Fruit fly (Drosophila melanogaster) whole organism: ENCODE data around the gene CG13074.

ENCODE experiments used
- CG8478 ChIP-seq: fragments of >200 bp; optimal IDR thresholded peaks from 2 replicates; lab custom pipeline; 2018; ENCODE audit warnings: inconsistent platforms
- Dll ChIP-seq: fragments of >200 bp; optimal IDR thresholded peaks from 2 replicates; lab custom pipeline; 2017
- EcR ChIP-seq, 2 experiments: fragments of >200 bp; optimal IDR thresholded peaks; 2 replicates each; lab custom pipeline; 2017; ENCODE audit warnings: missing biosample characterization in 2 of 2, missing genetic modification characterization in 2 of 2, missing genetic modification reagents in 2 of 2
- pan ChIP-seq: fragments of >200 bp; optimal IDR thresholded peaks from 2 replicates; lab custom pipeline; 2017
- psq ChIP-seq: fragments of >200 bp; optimal IDR thresholded peaks from 2 replicates; lab custom pipeline; 2017
- usp ChIP-seq: fragments of >200 bp; optimal IDR thresholded peaks from 2 replicates; lab custom pipeline; 2017; ENCODE audit warnings: missing biosample characterization, missing genetic modification characterization, mixed read lengths

CG13074 gene

DNA sequence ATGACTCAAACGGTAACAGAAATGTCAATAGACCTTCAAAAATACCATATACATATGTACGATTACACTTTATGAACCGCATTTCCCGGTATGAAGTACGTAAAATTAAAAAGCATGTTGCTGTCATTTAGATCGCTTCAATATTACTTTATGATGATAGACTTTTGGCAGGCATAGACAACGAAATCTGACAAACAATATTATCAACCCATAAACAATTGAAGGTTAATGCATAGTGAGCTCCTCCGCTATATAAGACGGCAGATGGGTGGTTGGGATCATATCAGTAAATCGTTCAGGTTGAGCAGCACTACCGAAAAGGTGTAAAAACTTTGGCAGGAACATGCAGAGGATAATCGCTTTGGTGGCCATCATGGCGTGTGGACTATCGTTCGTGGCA is 13.6 kb downstream of the CG13074 start, which contains the start of gene CG13075:
CG13075 (plus strand) TSS at position 301 of the 400 bp plus-strand sequence.
- no peak for TF ChIP-seq EcR (GFP tag; optimal IDR thresholded peaks at IDR 0.05; lab: Kevin White, UChicago)
- no peak for TF ChIP-seq pan
- TF ChIP-seq CG8478 (lab: Kevin White, UChicago): no peak
- no peak for TF ChIP-seq Dll (lab: Kevin White, UChicago)
- no peak for TF ChIP-seq psq (lab: Kevin White, UChicago)
- TF ChIP-seq usp (GFP tag; lab: Kevin White, UChicago): no peak

DNA sequence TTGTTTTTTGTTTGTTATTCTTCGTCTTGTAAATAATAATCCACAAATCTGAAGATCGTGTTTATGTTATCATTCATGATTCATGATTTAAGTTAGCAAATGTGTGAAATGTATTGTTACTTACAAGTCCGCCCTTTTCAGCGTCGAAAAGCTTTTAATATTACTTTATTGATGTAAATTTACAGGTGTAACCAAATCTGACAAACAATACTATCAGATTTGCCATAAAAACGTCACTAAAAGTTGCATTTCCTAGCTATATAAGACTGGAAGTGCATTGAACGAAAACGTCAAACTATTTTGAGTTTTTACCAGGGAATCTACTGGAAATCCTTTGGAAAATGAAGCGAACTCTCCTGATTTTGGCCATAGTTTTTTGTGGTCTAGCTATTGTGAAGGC is 15.0 kb downstream of the CG13074 start, which contains the start of gene CG33258:
CG33258 (plus strand) TSS at position 301 of the 400 bp plus-strand sequence.
- TF ChIP-seq Dll (lab: Kevin White, UChicago): no peak
- TF ChIP-seq CG8478 (lab: Kevin White, UChicago): no peak

DNA sequence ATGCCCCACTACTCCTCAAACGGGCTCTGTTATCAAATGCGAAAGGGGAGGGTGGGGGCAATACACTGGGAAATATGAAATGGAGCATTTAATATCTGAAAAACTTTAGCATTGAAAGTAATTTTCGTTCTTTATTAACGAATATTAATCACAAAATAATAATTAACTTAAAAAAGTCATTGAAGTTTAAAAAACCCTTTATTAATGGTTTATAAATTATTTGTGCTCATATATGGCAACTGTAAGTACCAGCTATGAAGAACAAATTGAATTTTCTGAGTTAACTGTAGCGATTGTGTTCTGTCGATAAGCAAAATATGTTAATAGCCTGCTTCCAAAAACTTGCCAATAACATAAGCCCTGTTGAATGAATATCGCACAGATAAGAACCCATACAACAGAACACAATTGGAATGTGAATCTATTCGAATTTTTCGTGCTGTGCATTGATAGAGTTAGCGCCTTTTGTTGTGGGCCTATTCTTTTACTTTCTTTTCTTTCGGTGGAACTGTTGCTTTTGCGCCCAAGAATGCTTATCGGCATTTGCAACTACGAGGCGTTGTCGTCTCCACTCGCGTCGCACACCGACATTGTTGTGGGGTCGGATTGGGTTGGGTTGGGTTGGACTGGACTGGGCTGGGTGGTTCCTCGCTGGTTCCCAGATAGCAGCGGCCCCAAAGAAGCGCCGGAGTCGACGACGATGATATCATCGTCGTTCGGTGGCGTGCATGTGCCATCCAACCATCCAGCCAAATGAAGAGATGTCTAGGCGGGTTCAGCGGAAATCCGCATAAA is 36.3 kb downstream of the CG13074 start:
- no peak for TF ChIP-seq pan
- no peak for TF ChIP-seq CG8478 (lab: Kevin White, UChicago)
- TF ChIP-seq EcR (GFP tag; optimal IDR thresholded peaks at IDR 0.05; lab: Kevin White, UChicago): no peak
- no peak for TF ChIP-seq Dll (lab: Kevin White, UChicago)
- no peak for TF ChIP-seq usp (GFP tag; lab: Kevin White, UChicago)
- no peak for TF ChIP-seq psq (lab: Kevin White, UChicago)

dm6 chr3L:16056101-16056891 is 41.0 kb downstream of the CG13074 start:
- TF ChIP-seq CG8478 (lab: Kevin White, UChicago): no peak
- TF ChIP-seq EcR (GFP tag; optimal IDR thresholded peaks at IDR 0.05; lab: Kevin White, UChicago): no peak
- TF ChIP-seq Dll (lab: Kevin White, UChicago): no peak
- no peak for TF ChIP-seq psq (lab: Kevin White, UChicago)
- TF ChIP-seq usp (GFP tag; lab: Kevin White, UChicago): no peak
- no peak for TF ChIP-seq pan

DNA sequence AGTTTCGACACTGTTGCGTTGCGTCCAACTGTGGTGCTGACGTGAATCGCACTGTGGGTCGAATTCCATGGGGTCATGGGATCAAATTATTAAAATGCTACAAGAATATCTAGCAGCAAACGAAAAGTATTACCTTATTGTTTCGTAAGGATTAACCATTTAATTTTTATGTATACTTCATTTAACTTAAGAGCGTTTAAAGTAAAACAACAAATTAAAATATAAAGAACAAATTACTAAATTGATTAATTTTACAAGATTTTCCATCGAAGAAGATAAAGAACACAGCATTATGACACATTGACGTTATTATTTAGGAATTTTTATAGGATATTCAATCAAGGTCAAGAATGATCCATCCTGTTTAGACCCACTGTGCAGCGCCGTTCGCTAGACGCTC is 43.2 kb downstream of the CG13074 start:
- no peak for TF ChIP-seq EcR (GFP tag; optimal IDR thresholded peaks at IDR 0.05; lab: Kevin White, UChicago)
- no peak for TF ChIP-seq psq (lab: Kevin White, UChicago)
- TF ChIP-seq pan: no peak
- TF ChIP-seq Dll (lab: Kevin White, UChicago): no peak
- no peak for TF ChIP-seq usp (GFP tag; lab: Kevin White, UChicago)
- no peak for TF ChIP-seq CG8478 (lab: Kevin White, UChicago)

dm6 chr3L:16053026-16053556 is 44.2 kb downstream of the CG13074 start:
- TF ChIP-seq Dll (lab: Kevin White, UChicago) (no peak), pan (no peak), EcR (GFP tag; optimal IDR thresholded peaks at IDR 0.05; lab: Kevin White, UChicago) (no peak), usp (GFP tag; lab: Kevin White, UChicago) (no peak)

DNA sequence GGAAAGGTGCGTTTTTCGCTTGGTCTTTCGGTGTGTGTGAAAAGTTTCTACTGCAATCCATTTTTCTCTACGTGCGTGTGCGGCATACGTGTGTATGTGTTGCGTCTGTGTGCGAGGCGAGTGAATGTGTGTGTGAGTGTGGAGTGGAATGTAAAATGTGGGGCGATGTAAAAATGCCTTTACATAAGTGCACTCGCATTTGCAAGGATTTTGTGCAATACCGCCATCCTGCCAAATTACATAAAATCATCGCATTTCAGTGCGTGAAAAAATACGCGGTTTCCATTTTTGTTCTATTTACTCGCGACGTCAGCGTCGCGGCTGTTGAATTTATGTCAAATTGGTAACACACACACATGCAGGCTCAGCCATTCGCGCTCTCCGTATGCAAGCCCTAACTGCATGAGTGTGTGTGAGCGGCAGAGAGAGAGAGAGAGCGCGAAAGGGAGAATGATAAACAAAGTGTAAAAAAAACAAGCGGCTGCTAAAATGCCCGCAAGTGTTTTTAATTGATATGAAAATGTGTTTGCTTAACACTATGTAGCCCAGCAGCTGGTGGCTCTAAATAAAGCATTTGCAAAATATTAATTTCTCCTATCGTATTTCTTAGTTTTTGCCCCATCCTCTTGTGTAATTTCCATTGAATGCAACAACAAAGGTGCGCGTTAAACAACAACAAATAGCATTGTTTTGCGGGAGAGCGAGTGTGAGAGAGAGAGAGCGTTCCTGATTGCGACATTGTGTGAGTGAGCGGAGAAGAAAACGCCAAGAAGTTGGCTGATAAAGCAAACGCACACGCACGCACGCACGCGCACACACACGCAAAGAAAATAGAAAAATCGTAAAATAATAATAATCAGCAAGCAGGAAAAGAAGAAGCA is 44.9 kb downstream of the CG13074 start:
- TF ChIP-seq Dll (lab: Kevin White, UChicago) (peak; percentile 84), CG8478 (lab: Kevin White, UChicago) (peak; percentile 99), EcR (GFP tag; optimal IDR thresholded peaks at IDR 0.05; lab: Kevin White, UChicago) (no peak), usp (GFP tag; lab: Kevin White, UChicago) (no peak), pan (peak; percentile 66), psq (lab: Kevin White, UChicago) (no peak)

DNA sequence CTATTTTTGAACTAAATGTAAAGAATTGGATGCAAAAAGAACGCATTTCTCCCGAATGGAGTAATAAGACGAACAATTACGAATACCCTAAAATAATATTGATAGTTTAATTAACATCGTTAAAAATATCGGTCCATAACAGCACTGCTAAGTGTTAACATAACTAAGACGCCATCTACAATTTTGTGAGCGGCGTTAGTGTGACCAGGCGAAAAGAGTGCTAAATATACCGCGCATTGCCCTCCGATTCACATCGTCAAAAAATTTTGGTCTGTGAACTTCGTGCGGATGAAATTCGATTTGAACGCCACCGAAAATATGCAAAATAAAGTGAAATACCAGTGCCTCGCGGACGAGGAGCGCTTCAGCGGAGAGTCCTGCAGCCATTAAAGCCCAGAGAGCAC is 45.6 kb downstream of the CG13074 start, which contains the start of gene Mbs:
Mbs (plus strand) TSS at position 241 of the 404 bp plus-strand sequence.
- TF ChIP-seq psq (lab: Kevin White, UChicago) (no peak), pan (no peak), usp (GFP tag; lab: Kevin White, UChicago) (no peak), CG8478 (lab: Kevin White, UChicago) (no peak), EcR (GFP tag; optimal IDR thresholded peaks at IDR 0.05; lab: Kevin White, UChicago) (no peak), Dll (lab: Kevin White, UChicago) (no peak)

DNA sequence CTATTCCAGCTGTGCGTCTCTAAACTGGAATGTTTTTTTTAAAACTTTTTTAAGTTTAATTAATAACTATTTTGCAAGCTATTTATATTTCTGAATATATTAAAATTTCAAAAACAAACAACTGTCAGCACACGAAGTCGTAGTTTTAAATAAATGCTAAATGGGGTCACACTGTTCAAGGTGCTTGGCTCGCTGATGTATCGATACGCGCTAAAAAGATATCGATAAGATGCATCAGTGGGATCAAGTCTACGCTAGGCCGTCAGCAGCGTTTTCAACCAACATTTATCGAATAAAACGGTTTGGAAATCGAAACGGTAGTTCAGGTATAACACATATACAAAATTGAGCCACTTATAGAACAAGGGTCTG is 46.4 kb downstream of the CG13074 start, which contains the start of gene Diap1:
Diap1 (minus strand) TSS at position 148 of the 372 bp plus-strand sequence.
- TF ChIP-seq psq (lab: Kevin White, UChicago) (no peak), CG8478 (lab: Kevin White, UChicago) (no peak), usp (GFP tag; lab: Kevin White, UChicago) (no peak)

DNA sequence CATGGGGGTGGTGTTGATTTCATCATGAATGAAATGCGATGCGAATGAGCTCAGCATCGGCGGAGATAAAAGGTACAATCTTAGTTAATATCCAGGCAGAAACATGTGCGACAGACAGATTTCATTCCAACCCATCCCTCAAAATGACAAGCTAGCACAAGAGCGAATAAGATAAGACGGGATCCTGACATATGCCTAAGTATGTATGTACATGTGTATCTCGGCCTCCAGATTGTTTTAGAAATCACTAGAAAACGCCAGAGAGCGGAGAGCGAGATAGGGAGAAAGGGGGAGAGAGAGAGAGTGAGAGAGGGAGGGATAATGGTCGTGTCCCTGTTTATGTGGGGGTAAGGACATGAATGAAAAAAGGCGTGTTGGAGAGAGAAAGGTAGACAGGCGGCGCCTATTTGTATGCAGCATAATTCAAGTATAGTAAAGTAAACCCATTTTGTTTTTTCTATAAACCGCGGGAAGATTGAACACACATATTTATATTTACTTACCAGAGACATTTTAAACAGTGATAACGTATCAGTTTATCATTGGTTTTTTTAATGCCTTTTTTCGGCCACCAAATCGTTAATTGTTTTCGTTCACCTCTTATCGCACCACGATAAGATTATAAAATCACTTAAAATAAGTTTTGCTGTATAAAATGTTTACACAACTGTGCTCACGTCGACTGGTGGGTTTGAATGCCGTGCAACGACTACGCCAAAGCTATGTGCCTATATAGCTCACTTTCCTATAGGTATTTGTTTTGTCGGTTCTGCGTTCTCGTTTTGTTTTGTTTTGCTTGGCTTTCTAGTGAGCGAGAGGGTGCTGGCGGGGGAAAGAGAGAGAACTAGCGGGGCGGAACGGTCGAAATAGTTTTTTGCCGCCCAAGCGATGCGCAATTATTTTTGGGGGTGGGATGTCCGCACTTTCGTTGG is 47.1 kb downstream of the CG13074 start:
- no peak for TF ChIP-seq EcR (GFP tag; optimal IDR thresholded peaks at IDR 0.05; lab: Kevin White, UChicago)
- TF ChIP-seq psq (lab: Kevin White, UChicago): no peak
- TF ChIP-seq usp (GFP tag; lab: Kevin White, UChicago): no peak
- no peak for TF ChIP-seq Dll (lab: Kevin White, UChicago)
- TF ChIP-seq pan: no peak
- TF ChIP-seq CG8478 (lab: Kevin White, UChicago): no peak
